Worm (Caenorhabditis elegans): ENCODE results near the gene C06E4.6.

DNA sequence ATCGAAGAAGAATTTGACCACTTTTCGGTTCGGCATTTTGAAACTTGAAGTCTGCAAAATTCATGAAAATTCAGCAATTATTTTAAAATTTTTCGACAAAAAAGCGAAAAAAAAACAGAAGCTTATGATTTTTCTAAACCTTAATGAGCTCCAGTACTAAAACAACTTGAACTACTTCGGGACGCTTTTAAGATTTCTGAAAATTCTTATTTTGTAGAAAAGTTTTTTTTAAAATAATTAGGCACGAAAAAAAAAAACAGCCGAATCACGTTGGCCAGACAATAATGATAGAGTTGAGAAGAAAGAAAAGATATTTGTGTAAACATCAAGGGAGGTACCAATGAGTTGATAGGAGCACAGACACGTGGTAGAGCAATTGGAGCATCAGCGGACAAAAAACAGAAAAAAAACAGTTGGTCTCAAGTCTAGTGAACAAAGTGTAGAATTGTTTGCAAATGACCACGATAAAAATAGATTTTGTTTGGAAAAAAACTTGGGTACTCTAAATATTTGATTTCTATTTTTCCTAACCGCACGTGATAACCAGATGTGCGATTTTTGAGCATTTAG, 15.8 kb downstream of the C06E4.6 start, which contains the start of gene gstk-2:
- TF ChIP-seq hlh-4 (tag; optimal IDR thresholded peaks at IDR 0.05) = no peak
- TF ChIP-seq unc-62 (GFP tag; optimal IDR thresholded peaks at IDR 0.05) = no peak
